Fruit fly (Drosophila melanogaster) whole organism, embryonic: Measurements from ENCODE around the gene Elp5.

Source experiments
- B-H2 ChIP-seq: fragments of 200-800 bp; sonication (Bioruptor generic); optimal IDR thresholded peaks from 2 replicates; lab custom pipeline; 2018; ENCODE audit warnings: missing biosample characterization, mild to moderate bottlenecking, missing genetic modification characterization
- CG10366 ChIP-seq: fragments of 200-800 bp; sonication (Bioruptor generic); IDR thresholded peaks from 2 replicates; pipeline ENCODE4 v1.3.6; 2022; ENCODE audit warnings: missing biosample characterization, missing genetic modification characterization
- CG11695 ChIP-seq: fragments of 200-800 bp; sonication (Bioruptor generic); IDR thresholded peaks from 3 replicates; pipeline ENCODE4 v1.3.6; 2022; ENCODE audit warnings: missing biosample characterization, missing genetic modification characterization
- CG1233 ChIP-seq: fragments of 200-800 bp; sonication (Bioruptor generic); optimal IDR thresholded peaks from 4 replicates; lab custom pipeline; 2018; ENCODE audit warnings: missing biosample characterization, mild to moderate bottlenecking, missing genetic modification characterization
- CG13296 ChIP-seq: fragments of 200-800 bp; sonication (Bioruptor generic); optimal IDR thresholded peaks from 3 replicates; lab custom pipeline; 2018; ENCODE audit warnings: missing biosample characterization, mild to moderate bottlenecking, missing genetic modification characterization
- CG14860 ChIP-seq: fragments of 200-800 bp; sonication (Bioruptor generic); IDR thresholded peaks from 3 replicates; pipeline ENCODE4 v1.3.6; 2022; ENCODE audit warnings: missing biosample characterization, missing genetic modification characterization; ENCODE audit not compliant: partially characterized antibody
- CG14965 ChIP-seq: fragments of 200-800 bp; sonication (Bioruptor generic); optimal IDR thresholded peaks from 2 replicates; lab custom pipeline; 2016; ENCODE audit warnings: missing biosample characterization, missing genetic modification characterization, borderline replicate concordance
- CG15011 ChIP-seq: fragments of 200-800 bp; sonication (Bioruptor generic); optimal IDR thresholded peaks from 3 replicates; lab custom pipeline; 2018; ENCODE audit warnings: missing biosample characterization, mild to moderate bottlenecking, missing genetic modification characterization
- CG16779 ChIP-seq: fragments of 200-800 bp; sonication (Bioruptor generic); IDR thresholded peaks from 2 replicates; pipeline ENCODE4 v1.3.6; 2022; ENCODE audit warnings: missing biosample characterization, missing genetic modification characterization
- CG31388 ChIP-seq: fragments of 200-800 bp; sonication (Bioruptor generic); optimal IDR thresholded peaks from 2 replicates; lab custom pipeline; 2016; ENCODE audit warnings: missing biosample characterization, missing genetic modification characterization
- CG3281 ChIP-seq: fragments of 200-800 bp; sonication (Bioruptor generic); optimal IDR thresholded peaks from 3 replicates; lab custom pipeline; 2017; ENCODE audit warnings: missing biosample characterization, mild to moderate bottlenecking, missing genetic modification characterization
- CG4282 ChIP-seq: fragments of 200-800 bp; sonication (Bioruptor generic); optimal IDR thresholded peaks from 2 replicates; lab custom pipeline; 2016; ENCODE audit warnings: missing biosample characterization, missing genetic modification characterization
- CG4328 ChIP-seq: fragments of 200-800 bp; sonication (Bioruptor generic); optimal IDR thresholded peaks from 3 replicates; lab custom pipeline; 2017; ENCODE audit warnings: missing biosample characterization, missing genetic modification reagents, missing genetic modification characterization
- CG6813 ChIP-seq: fragments of 200-800 bp; sonication (Bioruptor generic); optimal IDR thresholded peaks from 2 replicates; lab custom pipeline; 2017; ENCODE audit warnings: missing biosample characterization, missing genetic modification characterization, mild to moderate bottlenecking, moderate library complexity, missing genetic modification reagents
- CG7271 ChIP-seq: fragments of 200-800 bp; sonication (Bioruptor generic); optimal IDR thresholded peaks from 2 replicates; lab custom pipeline; 2018; ENCODE audit warnings: missing biosample characterization, mild to moderate bottlenecking, missing genetic modification characterization, moderate library complexity
- CG8388 ChIP-seq: fragments of 200-800 bp; sonication (Bioruptor generic); optimal IDR thresholded peaks from 2 replicates; lab custom pipeline; 2019; ENCODE audit warnings: missing biosample characterization, mild to moderate bottlenecking, missing genetic modification characterization, moderate library complexity
- CG9876 ChIP-seq: fragments of 200-800 bp; sonication (Bioruptor generic); optimal IDR thresholded peaks from 2 replicates; lab custom pipeline; 2016; ENCODE audit warnings: missing biosample characterization, missing genetic modification characterization
- D19B ChIP-seq: fragments of 200-800 bp; sonication (Bioruptor generic); optimal IDR thresholded peaks from 2 replicates; lab custom pipeline; 2017; ENCODE audit warnings: missing biosample characterization, mild to moderate bottlenecking, missing genetic modification characterization
- Dek ChIP-seq: fragments of 200-800 bp; sonication (Bioruptor generic); optimal IDR thresholded peaks from 3 replicates; lab custom pipeline; 2019; ENCODE audit warnings: missing biosample characterization, mild to moderate bottlenecking, missing genetic modification characterization, moderate library complexity
- Ets65A ChIP-seq: fragments of 200-800 bp; sonication (Bioruptor generic); peaks from one replicate; lab custom pipeline; 2016; ENCODE audit warnings: missing biosample characterization, missing genetic modification characterization
- H2.0 ChIP-seq: fragments of 200-800 bp; sonication (Bioruptor generic); IDR thresholded peaks from 2 replicates; pipeline ENCODE4 v1.3.6; 2022; ENCODE audit warnings: missing biosample characterization, missing genetic modification characterization
- HmgD ChIP-seq: fragments of 200-800 bp; sonication (Bioruptor generic); optimal IDR thresholded peaks from 3 replicates; lab custom pipeline; 2016; ENCODE audit warnings: missing biosample characterization, missing genetic modification characterization
- Hmx ChIP-seq: fragments of 200-800 bp; sonication (Bioruptor generic); optimal IDR thresholded peaks from 2 replicates; lab custom pipeline; 2016; ENCODE audit warnings: missing biosample characterization, missing genetic modification characterization
- Lhr ChIP-seq: fragments of 200-800 bp; sonication (Bioruptor generic); optimal IDR thresholded peaks from 3 replicates; lab custom pipeline; 2017; ENCODE audit warnings: mild to moderate bottlenecking, missing biosample characterization, missing genetic modification reagents, missing genetic modification characterization
- Lpt ChIP-seq: fragments of >200 bp; optimal IDR thresholded peaks from 2 replicates; lab custom pipeline; 2018; ENCODE audit warnings: missing biosample characterization, missing genetic modification characterization
- NFAT ChIP-seq: fragments of 200-800 bp; sonication (Bioruptor generic); IDR thresholded peaks from 2 replicates; pipeline ENCODE4 v1.3.6; 2022; ENCODE audit warnings: missing biosample characterization, missing genetic modification characterization
- Neu2 ChIP-seq: fragments of 200-800 bp; sonication (Bioruptor generic); optimal IDR thresholded peaks from 3 replicates; lab custom pipeline; 2016; ENCODE audit warnings: missing biosample characterization, missing genetic modification characterization, borderline replicate concordance
- Six4 ChIP-seq: fragments of 200-800 bp; sonication (Bioruptor generic); optimal IDR thresholded peaks from 2 replicates; lab custom pipeline; 2016; ENCODE audit warnings: missing biosample characterization, missing genetic modification characterization
- Sry-β ChIP-seq: fragments of 200-800 bp; sonication (Bioruptor generic); optimal IDR thresholded peaks from 2 replicates; lab custom pipeline; 2018; ENCODE audit warnings: missing biosample characterization, mild to moderate bottlenecking, missing genetic modification characterization, moderate library complexity
- Xrp1 ChIP-seq: fragments of 200-800 bp; sonication (Bioruptor generic); IDR thresholded peaks from 2 replicates; pipeline ENCODE4 v1.3.6; 2022; ENCODE audit warnings: missing biosample characterization, missing genetic modification characterization
- bsh ChIP-seq, 2 experiments: fragments of 200-800 bp; sonication (Bioruptor generic); optimal IDR thresholded peaks; 2 replicates each; lab custom pipeline; 2017 to 2018; ENCODE audit warnings: mild to moderate bottlenecking in 2 of 2, missing biosample characterization in 2 of 2, missing genetic modification characterization in 2 of 2, moderate library complexity in 1 of 2
- caup ChIP-seq: fragments of 200-800 bp; sonication (Bioruptor generic); optimal IDR thresholded peaks from 3 replicates; lab custom pipeline; 2017; ENCODE audit warnings: missing biosample characterization, mild to moderate bottlenecking, missing genetic modification characterization, moderate library complexity; ENCODE audit not compliant: severe bottlenecking
- da ChIP-seq: fragments of 200-800 bp; sonication (Bioruptor generic); optimal IDR thresholded peaks from 2 replicates; lab custom pipeline; 2016; ENCODE audit warnings: missing biosample characterization, missing genetic modification characterization
- fu2 ChIP-seq: fragments of 200-800 bp; sonication (Bioruptor generic); optimal IDR thresholded peaks from 2 replicates; lab custom pipeline; 2016; ENCODE audit warnings: missing biosample characterization, missing genetic modification characterization
- gsb-n ChIP-seq: fragments of 200-800 bp; sonication (Bioruptor generic); optimal IDR thresholded peaks from 3 replicates; lab custom pipeline; 2018; ENCODE audit warnings: missing biosample characterization, mild to moderate bottlenecking, missing genetic modification characterization
- lab ChIP-seq: fragments of 200-800 bp; sonication (Bioruptor generic); optimal IDR thresholded peaks from 3 replicates; lab custom pipeline; 2017; ENCODE audit warnings: missing biosample characterization, missing genetic modification characterization, mild to moderate bottlenecking, moderate library complexity, missing genetic modification reagents
- lmd ChIP-seq: fragments of 200-800 bp; sonication (Bioruptor generic); IDR thresholded peaks from 2 replicates; pipeline ENCODE4 v1.3.6; 2022; ENCODE audit warnings: missing biosample characterization, missing genetic modification characterization
- mirr ChIP-seq: fragments of 200-800 bp; sonication (Bioruptor generic); optimal IDR thresholded peaks from 3 replicates; lab custom pipeline; 2018; ENCODE audit warnings: missing biosample characterization, mild to moderate bottlenecking, missing genetic modification characterization
- nmo ChIP-seq: fragments of 200-800 bp; sonication (Bioruptor generic); optimal IDR thresholded peaks from 2 replicates; lab custom pipeline; 2018; ENCODE audit warnings: missing biosample characterization, mild to moderate bottlenecking, missing genetic modification characterization, moderate library complexity
- psq ChIP-seq: fragments of 200-800 bp; sonication (Bioruptor generic); optimal IDR thresholded peaks from 2 replicates; lab custom pipeline; 2017; ENCODE audit warnings: missing biosample characterization, missing genetic modification characterization
- rib ChIP-seq: fragments of 200-800 bp; sonication (Bioruptor generic); IDR thresholded peaks from 2 replicates; pipeline ENCODE4 v1.3.6; 2022; ENCODE audit warnings: missing biosample characterization, missing genetic modification characterization
- sc ChIP-seq, 3 experiments: fragments of >200 bp in 2 of 3; fragments of 200-800 bp in 1 of 3; sonication (Bioruptor generic) in 1 of 3; optimal IDR thresholded peaks; 2 replicates in 2 of 3; 3 replicates in 1 of 3; lab custom pipeline; 2017; ENCODE audit warnings: mild to moderate bottlenecking in 1 of 3, missing biosample characterization in 1 of 3, missing genetic modification characterization in 1 of 3, missing genetic modification reagents in 1 of 3
- sisA ChIP-seq: fragments of 200-800 bp; sonication (Bioruptor generic); IDR thresholded peaks from 2 replicates; pipeline ENCODE4 v1.3.6; 2022; ENCODE audit warnings: missing biosample characterization, missing genetic modification characterization
- sr ChIP-seq: fragments of 200-800 bp; sonication (Bioruptor generic); IDR thresholded peaks from 3 replicates; pipeline ENCODE4 v1.3.6; 2022; ENCODE audit warnings: missing biosample characterization, missing genetic modification characterization
- trem ChIP-seq: fragments of 200-800 bp; optimal IDR thresholded peaks from 3 replicates; lab custom pipeline; 2019; ENCODE audit warnings: missing biosample characterization, mild to moderate bottlenecking, missing genetic modification characterization, moderate library complexity
- ttk ChIP-seq: fragments of 200-800 bp; sonication (Bioruptor generic); IDR thresholded peaks from 2 replicates; pipeline ENCODE4 v2.1.2; 2022; ENCODE audit warnings: missing biosample characterization, missing genetic modification characterization
- tup ChIP-seq: fragments of 200-800 bp; sonication (Bioruptor generic); optimal IDR thresholded peaks from 2 replicates; lab custom pipeline; 2016; ENCODE audit warnings: missing biosample characterization, mild to moderate bottlenecking, missing genetic modification characterization, moderate library complexity
- yki ChIP-seq: fragments of >200 bp; optimal IDR thresholded peaks from 3 replicates; lab custom pipeline; 2018
- zf30C ChIP-seq: fragments of 200-800 bp; sonication (Bioruptor generic); optimal IDR thresholded peaks from 3 replicates; lab custom pipeline; 2018; ENCODE audit warnings: missing biosample characterization, mild to moderate bottlenecking, missing genetic modification characterization

Elp5 gene

DNA sequence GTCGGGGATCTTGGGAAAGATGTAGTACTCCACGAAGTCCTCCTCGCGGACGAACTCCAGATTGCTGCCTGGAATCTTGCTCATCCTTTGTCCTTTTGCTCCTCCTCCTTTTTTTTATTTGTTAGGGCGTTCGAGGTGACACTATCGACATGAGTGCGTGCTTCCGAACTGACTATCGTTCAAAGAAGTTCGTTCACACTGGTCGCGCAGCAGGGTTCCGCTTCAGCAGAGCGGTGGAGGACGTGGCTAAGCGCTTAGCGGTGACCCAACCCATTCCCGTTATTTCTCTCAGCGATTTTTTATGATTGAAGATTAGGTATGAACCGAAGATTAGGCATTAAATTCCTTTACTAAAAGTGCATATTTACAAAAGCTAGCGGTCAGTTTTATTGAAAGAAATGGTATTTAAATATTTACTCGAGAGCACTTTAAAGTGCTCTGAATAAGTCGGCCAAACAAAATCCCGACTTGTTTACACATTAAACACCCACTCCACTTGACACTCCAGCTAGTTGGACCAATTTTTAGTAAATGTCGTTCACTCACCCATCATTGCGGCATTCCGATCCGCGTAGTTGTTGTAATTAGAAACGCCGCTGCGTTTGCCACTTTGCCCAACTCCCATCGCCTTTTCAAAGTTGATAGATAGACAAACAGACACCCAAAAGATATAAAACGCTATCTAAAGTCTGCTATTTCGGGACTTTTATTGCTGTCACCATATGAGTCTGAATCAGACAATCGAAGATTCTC, 8.6 kb downstream of the Elp5 start, which contains the start of the genes ecd and CG13806 (continued):
- peak; percentile 77 for TF ChIP-seq HmgD (GFP tag; lab: Kevin White, UChicago)
- TF ChIP-seq psq (GFP tag; lab: Kevin White, UChicago) = peak; percentile 11
- TF ChIP-seq D19B (GFP tag; lab: Kevin White, UChicago) = no peak
- peak; percentile 11 for TF ChIP-seq mirr
- no peak for TF ChIP-seq CG7271
- no peak for TF ChIP-seq B-H2 (GFP tag; lab: Kevin White, UChicago)
- TF ChIP-seq zf30C (GFP tag; lab: Kevin White, UChicago) = no peak
- TF ChIP-seq Sry-β (GFP tag; lab: Kevin White, UChicago) = no peak
- TF ChIP-seq fu2 (GFP tag; lab: Kevin White, UChicago) = peak; percentile 21
- no peak for TF ChIP-seq CG15011 (GFP tag; lab: Kevin White, UChicago)
- TF ChIP-seq CG4328 (GFP tag; lab: Kevin White, UChicago) = no peak
- peak; percentile 12 for TF ChIP-seq Six4
- TF ChIP-seq CG3281 = no peak
- no peak for TF ChIP-seq Hmx (GFP tag; lab: Kevin White, UChicago)
- TF ChIP-seq rib (GFP tag; lab: Robert Waterston, UW) = no peak
- peak; percentile 93 for TF ChIP-seq Ets65A
- no peak for TF ChIP-seq sc (optimal IDR thresholded peaks at IDR 0.05; lab: Kevin White, UChicago)
- TF ChIP-seq sc (GFP tag; optimal IDR thresholded peaks at IDR 0.05; lab: Kevin White, UChicago) = no peak
- no peak for TF ChIP-seq sr (GFP tag; lab: Robert Waterston, UW)
- TF ChIP-seq gsb-n (tag; lab: Kevin White, UChicago) = no peak
- peak; percentile 59 for TF ChIP-seq sisA
- TF ChIP-seq yki (lab: Kevin White, UChicago) = no peak
- TF ChIP-seq Lhr (GFP tag; lab: Kevin White, UChicago) = peak; percentile 81
- peak; percentile 31 for TF ChIP-seq caup (GFP tag; lab: Kevin White, UChicago)
- no peak for TF ChIP-seq bsh (GFP tag; optimal IDR thresholded peaks at IDR 0.05; lab: Kevin White, UChicago)
- no peak for TF ChIP-seq CG6813
- TF ChIP-seq lab (GFP tag; lab: Kevin White, UChicago) = no peak
- no peak for TF ChIP-seq CG13296
- peak; percentile 26 for TF ChIP-seq CG9876
- no peak for TF ChIP-seq CG16779
- TF ChIP-seq nmo (GFP tag; lab: Kevin White, UChicago) = peak; percentile 82
- TF ChIP-seq CG14860 (GFP tag; lab: Robert Waterston, UW) = peak; percentile 81
- no peak for TF ChIP-seq CG31388
- TF ChIP-seq da = no peak
- TF ChIP-seq CG4282 (GFP tag; lab: Kevin White, UChicago) = no peak
- peak; percentile 35; the same call in 1 of the 2 replicates for TF ChIP-seq CG10366 (GFP tag; lab: Robert Waterston, UW)
- no peak; the same call in 2 of the 3 replicates for TF ChIP-seq CG11695 (GFP tag; lab: Robert Waterston, UW)
- no peak for TF ChIP-seq Neu2 (GFP tag; lab: Kevin White, UChicago)
- peak; percentile 10 for TF ChIP-seq CG1233
- no peak for TF ChIP-seq tup (GFP tag; lab: Kevin White, UChicago)
- TF ChIP-seq CG8388 (GFP tag; lab: Kevin White, UChicago) = peak; percentile 32
- peak; percentile 30; the same call in 1 of the 2 replicates for TF ChIP-seq ttk (GFP tag; lab: Robert Waterston, UW)
- no peak for TF ChIP-seq H2.0 (GFP tag; lab: Robert Waterston, UW)
- peak; percentile 55; the same call in 1 of the 2 replicates for TF ChIP-seq Xrp1 (GFP tag; lab: Robert Waterston, UW)
- TF ChIP-seq Dek (tag; lab: Kevin White, UChicago) = peak; percentile 23
- no peak for TF ChIP-seq CG14965 (GFP tag; lab: Kevin White, UChicago)
- TF ChIP-seq Lpt (GFP tag; lab: Kevin White, UChicago) = no peak
- TF ChIP-seq trem (tag; lab: Kevin White, UChicago) = peak; percentile 51
- TF ChIP-seq NFAT = peak; percentile 80
- peak; percentile 29; the same call in 1 of the 2 replicates for TF ChIP-seq lmd
